Worm (Caenorhabditis elegans) whole organism, L3 larva: ENCODE results near the gene F14F8.8.

Experiments used
- ZK546.5 ChIP-seq: sonication (generic microtip); optimal IDR thresholded peaks from 2 replicates; lab custom pipeline; 2017; ENCODE audit warnings: missing biosample characterization, missing genetic modification characterization
- aly-2 ChIP-seq: fragments of 150-350 bp; optimal IDR thresholded peaks from 2 replicates; lab custom pipeline; 2014; ENCODE audit warnings: missing biosample characterization, missing genetic modification characterization
- ceh-16 ChIP-seq: sonication (generic microtip); optimal IDR thresholded peaks from 2 replicates; lab custom pipeline; 2017; ENCODE audit warnings: missing biosample characterization, missing genetic modification characterization
- ceh-28 ChIP-seq: fragments of 150-350 bp; optimal IDR thresholded peaks from 2 replicates; lab custom pipeline; 2014; ENCODE audit warnings: missing biosample characterization, missing genetic modification reagents, missing genetic modification characterization
- ceh-9 ChIP-seq: sonication (generic microtip); optimal IDR thresholded peaks from 2 replicates; lab custom pipeline; 2018; ENCODE audit warnings: missing biosample characterization, missing genetic modification characterization
- daf-12 ChIP-seq: fragments of 150-350 bp; optimal IDR thresholded peaks from 2 replicates; lab custom pipeline; 2014; ENCODE audit warnings: missing biosample characterization, missing genetic modification reagents, missing genetic modification characterization
- egl-27 ChIP-seq: sonication (generic microtip); optimal IDR thresholded peaks from 4 replicates; lab custom pipeline; 2017; ENCODE audit warnings: missing biosample characterization, missing genetic modification reagents, missing genetic modification characterization
- egl-5 ChIP-seq: fragments of 150-350 bp; optimal IDR thresholded peaks from 2 replicates; lab custom pipeline; 2017; ENCODE audit warnings: missing biosample characterization, missing genetic modification reagents, missing genetic modification characterization, inconsistent platforms
- elt-1 ChIP-seq: fragments of 150-350 bp; optimal IDR thresholded peaks from 2 replicates; lab custom pipeline; 2014; ENCODE audit warnings: missing biosample characterization, missing genetic modification characterization
- elt-2 ChIP-seq: sonication (generic microtip); optimal IDR thresholded peaks from 2 replicates; lab custom pipeline; 2016; ENCODE audit warnings: missing genetic modification reagents, mild to moderate bottlenecking, missing genetic modification characterization, missing compliant biosample characterization
- eor-1 ChIP-seq, 2 experiments: fragments of 150-350 bp; optimal IDR thresholded peaks; 2 replicates each; lab custom pipeline; 2014 to 2018; ENCODE audit warnings: missing biosample characterization in 2 of 2, missing genetic modification characterization in 2 of 2
- fkh-10 ChIP-seq: sonication (generic microtip); optimal IDR thresholded peaks from 2 replicates; lab custom pipeline; 2017; ENCODE audit warnings: missing biosample characterization, missing genetic modification reagents, missing genetic modification characterization
- fos-1 ChIP-seq: fragments of 150-350 bp; optimal IDR thresholded peaks from 2 replicates; lab custom pipeline; 2014; ENCODE audit warnings: missing biosample characterization, missing genetic modification characterization
- hmg-11 ChIP-seq: sonication (generic microtip); optimal IDR thresholded peaks from 2 replicates; lab custom pipeline; 2016; ENCODE audit warnings: missing genetic modification characterization, missing compliant biosample characterization
- lin-15B ChIP-seq: fragments of 150-350 bp; optimal IDR thresholded peaks from 2 replicates; lab custom pipeline; 2014; ENCODE audit warnings: missing biosample characterization, missing genetic modification characterization
- lsy-12 ChIP-seq: sonication (generic microtip); optimal IDR thresholded peaks from 2 replicates; lab custom pipeline; 2016; ENCODE audit warnings: mild to moderate bottlenecking, missing genetic modification characterization, missing compliant biosample characterization
- mdl-1 ChIP-seq: fragments of 150-350 bp; optimal IDR thresholded peaks from 2 replicates; lab custom pipeline; 2014; ENCODE audit warnings: missing biosample characterization, missing genetic modification characterization
- mml-1 ChIP-seq: fragments of 150-350 bp; sonication (generic microtip); optimal IDR thresholded peaks from 3 replicates; lab custom pipeline; 2014; ENCODE audit warnings: missing biosample characterization, missing genetic modification characterization
- nfya-1 ChIP-seq: sonication (generic microtip); optimal IDR thresholded peaks from 2 replicates; lab custom pipeline; 2017; ENCODE audit warnings: missing genetic modification characterization, mild to moderate bottlenecking, missing compliant biosample characterization, antibody characterized with exemption, moderate library complexity; ENCODE audit not compliant: insufficient read depth
- nhr-11 ChIP-seq: fragments of 150-350 bp; optimal IDR thresholded peaks from 2 replicates; lab custom pipeline; 2014; ENCODE audit warnings: missing biosample characterization, missing genetic modification characterization
- nhr-12 ChIP-seq: fragments of 150-350 bp; optimal IDR thresholded peaks from 2 replicates; lab custom pipeline; 2014; ENCODE audit warnings: missing biosample characterization, missing genetic modification characterization
- nhr-23 ChIP-seq: fragments of 150-350 bp; optimal IDR thresholded peaks from 2 replicates; lab custom pipeline; 2014; ENCODE audit warnings: missing biosample characterization, missing genetic modification reagents, missing genetic modification characterization
- nhr-28 ChIP-seq: fragments of 150-350 bp; optimal IDR thresholded peaks from 2 replicates; lab custom pipeline; 2014; ENCODE audit warnings: missing biosample characterization, missing genetic modification characterization
- nhr-43 ChIP-seq: sonication (generic microtip); optimal IDR thresholded peaks from 2 replicates; lab custom pipeline; 2016; ENCODE audit warnings: mild to moderate bottlenecking, missing genetic modification characterization, missing compliant biosample characterization; ENCODE audit not compliant: poor library complexity, severe bottlenecking
- nhr-67 ChIP-seq: fragments of 150-350 bp; optimal IDR thresholded peaks from 2 replicates; lab custom pipeline; 2014; ENCODE audit warnings: missing biosample characterization, missing genetic modification characterization
- nhr-77 ChIP-seq: fragments of 150-350 bp; optimal IDR thresholded peaks from 2 replicates; lab custom pipeline; 2014; ENCODE audit warnings: missing biosample characterization, missing genetic modification characterization
- pha-4 ChIP-seq: fragments of 150-350 bp; optimal IDR thresholded peaks from 2 replicates; lab custom pipeline; 2014; ENCODE audit warnings: missing biosample characterization, missing genetic modification reagents, missing genetic modification characterization
- pqm-1 ChIP-seq: fragments of 150-350 bp; optimal IDR thresholded peaks from 2 replicates; lab custom pipeline; 2017; ENCODE audit warnings: missing biosample characterization, missing genetic modification characterization, inconsistent platforms
- sea-2 ChIP-seq: fragments of 150-350 bp; sonication (generic microtip); optimal IDR thresholded peaks from 4 replicates; lab custom pipeline; 2014; ENCODE audit warnings: missing biosample characterization, missing genetic modification reagents, missing genetic modification characterization
- skn-1 ChIP-seq: fragments of 150-350 bp; optimal IDR thresholded peaks from 2 replicates; lab custom pipeline; 2014; ENCODE audit warnings: missing biosample characterization, missing genetic modification characterization
- tbx-2 ChIP-seq: sonication (generic microtip); optimal IDR thresholded peaks from 2 replicates; lab custom pipeline; 2016; ENCODE audit warnings: mild to moderate bottlenecking, missing genetic modification characterization, missing compliant biosample characterization
- unc-39 ChIP-seq: sonication (generic microtip); optimal IDR thresholded peaks from 4 replicates; lab custom pipeline; 2017; ENCODE audit warnings: missing biosample characterization, missing genetic modification characterization
- unc-62 ChIP-seq: fragments of 150-350 bp; sonication (generic microtip); optimal IDR thresholded peaks from 4 replicates; lab custom pipeline; 2014; ENCODE audit warnings: missing biosample characterization, missing genetic modification reagents, missing genetic modification characterization
- zag-1 ChIP-seq: fragments of 150-350 bp; optimal IDR thresholded peaks from 2 replicates; lab custom pipeline; 2014; ENCODE audit warnings: missing biosample characterization, missing genetic modification characterization
- ztf-11 ChIP-seq: fragments of 150-350 bp; optimal IDR thresholded peaks from 2 replicates; lab custom pipeline; 2014; ENCODE audit warnings: missing biosample characterization, missing genetic modification characterization

F14F8.8 gene

DNA sequence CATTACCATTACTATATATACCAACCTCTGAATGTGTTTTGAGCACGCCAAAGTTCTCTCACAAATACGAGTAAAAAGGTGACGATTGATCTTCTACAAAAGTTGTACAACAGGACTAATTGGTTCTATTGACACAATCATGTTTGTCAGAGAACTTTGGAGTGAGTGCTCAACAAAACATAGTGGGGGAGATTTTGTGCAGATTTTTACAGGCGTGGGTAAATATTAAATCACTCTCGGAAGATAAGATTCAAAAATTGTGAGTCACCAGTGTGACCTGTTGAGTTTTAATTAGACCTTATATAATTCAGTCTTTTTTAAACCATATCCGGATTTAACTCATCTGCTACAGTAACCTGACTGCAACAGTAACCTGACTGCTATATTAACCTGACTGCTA, at the start of gene F14F8.8:
Gene F14F8.8 (minus strand): TSS at position 101 of the 400 bp plus-strand sequence.
- TF ChIP-seq eor-1 (tag; optimal IDR thresholded peaks at IDR 0.05; lab: Kevin White, UChicago) = no peak
- TF ChIP-seq, all 47 proteins: peak for 0

DNA sequence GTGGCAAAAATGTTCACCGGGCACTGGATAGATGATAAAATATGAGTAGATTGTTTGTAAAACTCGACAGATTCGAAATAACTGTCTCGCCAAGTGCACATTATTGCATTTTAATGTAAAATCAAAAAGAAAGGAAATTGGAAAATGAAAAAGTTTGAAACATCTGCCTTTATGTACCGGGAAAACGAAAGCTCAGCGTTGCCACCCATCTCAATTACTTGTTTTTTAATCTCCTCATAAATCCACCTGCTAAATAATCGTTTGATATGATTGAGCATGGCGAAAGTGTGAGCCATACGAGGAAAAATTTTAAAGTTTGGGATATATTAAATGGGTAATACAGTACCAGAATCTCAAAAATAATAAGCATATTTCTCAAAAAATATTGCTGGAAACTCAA, 44.5 kb upstream of the F14F8.8 start, which contains the start of gene srh-137:
Gene srh-137 (minus strand): TSS at position 101 of the 400 bp plus-strand sequence.
- TF ChIP-seq skn-1 (tag; lab: Kevin White, UChicago) (no peak), nhr-23 (tag; lab: Kevin White, UChicago) (no peak), unc-62 (GFP tag; lab: Kevin White, UChicago) (no peak), fos-1 (tag; lab: Kevin White, UChicago) (no peak), ztf-11 (tag; lab: Kevin White, UChicago) (no peak), pqm-1 (tag; lab: Kevin White, UChicago) (no peak), unc-39 (tag; lab: Kevin White, UChicago) (no peak), pha-4 (tag; lab: Kevin White, UChicago) (no peak), nhr-28 (no peak), ceh-9 (tag; lab: Kevin White, UChicago) (no peak), tbx-2 (no peak), egl-27 (no peak), nhr-43 (tag; lab: Kevin White, UChicago) (no peak), daf-12 (no peak), nhr-12 (no peak), elt-2 (tag; lab: Kevin White, UChicago) (no peak), ceh-16 (tag; lab: Kevin White, UChicago) (no peak), hmg-11 (tag; lab: Kevin White, UChicago) (no peak), lin-15B (no peak)

DNA sequence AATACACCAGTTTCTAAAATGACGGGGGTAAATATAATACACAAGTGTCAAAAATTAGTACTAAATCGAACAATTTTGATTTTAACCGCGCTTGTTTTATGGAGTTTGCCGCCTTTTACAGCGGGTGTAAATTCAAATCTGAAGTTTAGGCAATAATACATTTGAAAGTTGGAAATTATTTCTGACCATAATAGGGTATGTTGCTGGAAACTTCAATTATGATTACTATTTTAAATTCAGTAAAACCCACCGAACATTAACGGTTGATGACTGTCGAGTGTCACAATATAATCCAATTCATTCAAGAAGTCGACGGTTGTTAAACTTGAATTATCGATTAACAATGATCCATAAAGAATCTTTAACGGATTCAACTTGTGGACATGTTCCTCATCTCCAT, 41.7 kb upstream of the F14F8.8 start:
- TF ChIP-seq elt-2 (tag; lab: Kevin White, UChicago) (no peak), ztf-11 (tag; lab: Kevin White, UChicago) (no peak), daf-12 (no peak), hmg-11 (tag; lab: Kevin White, UChicago) (no peak), ZK546.5 (tag; lab: Kevin White, UChicago) (no peak), sea-2 (GFP tag; lab: Kevin White, UChicago) (no peak), unc-62 (GFP tag; lab: Kevin White, UChicago) (no peak), fkh-10 (no peak), egl-27 (no peak), mdl-1 (tag; lab: Kevin White, UChicago) (no peak)

DNA sequence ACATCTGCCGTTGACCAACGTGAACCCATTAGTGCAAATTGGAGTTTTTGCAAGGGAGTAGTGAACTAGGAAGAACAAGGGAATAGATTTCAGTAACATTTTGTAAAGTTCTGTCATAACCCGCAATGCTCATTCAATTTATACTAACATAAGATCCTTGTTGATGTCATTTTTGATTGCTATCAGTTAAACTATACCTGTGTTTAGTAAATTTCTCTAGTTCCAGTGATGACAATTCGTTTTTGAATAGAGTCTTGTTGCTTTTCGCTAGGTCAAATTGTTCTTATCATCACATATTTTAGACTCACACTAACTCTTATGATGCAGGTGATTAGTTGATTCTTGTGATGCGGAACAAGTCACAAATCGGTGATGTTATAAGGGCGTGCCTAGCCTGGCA, 34.5 kb upstream of the F14F8.8 start, which contains the start of gene clec-9:
Gene clec-9 (minus strand): TSS at position 101 of the 400 bp plus-strand sequence.
- TF ChIP-seq ceh-28 (tag; lab: Kevin White, UChicago) (no peak), elt-1 (no peak), egl-5 (tag; lab: Kevin White, UChicago) (no peak), zag-1 (tag; lab: Kevin White, UChicago) (no peak), elt-2 (tag; lab: Kevin White, UChicago) (no peak), ceh-16 (tag; lab: Kevin White, UChicago) (no peak), fkh-10 (no peak), ZK546.5 (tag; lab: Kevin White, UChicago) (no peak), fos-1 (tag; lab: Kevin White, UChicago) (no peak), nhr-11 (tag; lab: Kevin White, UChicago) (no peak), nhr-67 (tag; lab: Kevin White, UChicago) (no peak), nhr-77 (tag; lab: Kevin White, UChicago) (no peak), pqm-1 (tag; lab: Kevin White, UChicago) (no peak), lsy-12 (tag; lab: Kevin White, UChicago) (no peak), nhr-43 (tag; lab: Kevin White, UChicago) (no peak), mml-1 (tag; lab: Kevin White, UChicago) (no peak), aly-2 (tag; lab: Kevin White, UChicago) (no peak), nhr-28 (no peak), sea-2 (GFP tag; lab: Kevin White, UChicago) (no peak), nfya-1 (tag; lab: Kevin White, UChicago) (no peak)
- TF ChIP-seq, all 47 proteins: peak for 0
